Fruit fly (Drosophila melanogaster) whole organism: ENCODE results near the gene inaE.

ENCODE experiments used
- EcR ChIP-seq, 2 experiments: fragments of >200 bp; optimal IDR thresholded peaks; 2 replicates each; lab custom pipeline; 2017; ENCODE audit warnings: missing biosample characterization in 2 of 2, missing genetic modification characterization in 2 of 2, missing genetic modification reagents in 2 of 2
- pan ChIP-seq: fragments of >200 bp; optimal IDR thresholded peaks from 2 replicates; lab custom pipeline; 2017
- psq ChIP-seq: fragments of >200 bp; optimal IDR thresholded peaks from 2 replicates; lab custom pipeline; 2017
- usp ChIP-seq: fragments of >200 bp; optimal IDR thresholded peaks from 2 replicates; lab custom pipeline; 2017; ENCODE audit warnings: missing biosample characterization, missing genetic modification characterization, mixed read lengths

dm6 chrX:13766495-13766894, 17.0 kb upstream of the inaE start:
- TF ChIP-seq psq (lab: Kevin White, UChicago) (no peak), pan (lab: Kevin White, UChicago) (no peak), EcR (GFP tag; optimal IDR thresholded peaks at IDR 0.05; lab: Kevin White, UChicago) (no peak), usp (no peak)
